Worm (Caenorhabditis elegans) whole organism, L2 larva: Measurements from ENCODE around the gene C46A5.6.

ENCODE experiments used
- C34F6.9 ChIP-seq: fragments of 150-350 bp; optimal IDR thresholded peaks from 2 replicates; lab custom pipeline; 2014; ENCODE audit warnings: missing biosample characterization, missing genetic modification characterization
- F13H6.1 ChIP-seq: sonication (generic microtip); optimal IDR thresholded peaks from 2 replicates; lab custom pipeline; 2016; ENCODE audit warnings: missing genetic modification characterization, missing compliant biosample characterization
- R02D3.7 ChIP-seq: fragments of 150-350 bp; optimal IDR thresholded peaks from 2 replicates; lab custom pipeline; 2014; ENCODE audit warnings: missing biosample characterization, missing genetic modification characterization
- Y55F3AM.14 ChIP-seq: fragments of 200-800 bp; sonication (Bioruptor generic); optimal IDR thresholded peaks from 2 replicates; lab custom pipeline; 2018; ENCODE audit warnings: mild to moderate bottlenecking, missing genetic modification characterization, missing compliant biosample characterization
- ZK546.5 ChIP-seq: sonication (generic microtip); optimal IDR thresholded peaks from 2 replicates; lab custom pipeline; 2017; ENCODE audit warnings: missing biosample characterization, missing genetic modification characterization
- alr-1 ChIP-seq: fragments of 150-350 bp; optimal IDR thresholded peaks from 2 replicates; lab custom pipeline; 2014; ENCODE audit warnings: missing biosample characterization, missing genetic modification characterization
- aly-2 ChIP-seq: fragments of 150-350 bp; optimal IDR thresholded peaks from 2 replicates; lab custom pipeline; 2014; ENCODE audit warnings: missing biosample characterization, missing genetic modification characterization
- ama-1 ChIP-seq: fragments of 150-350 bp; optimal IDR thresholded peaks from 2 replicates; lab custom pipeline; 2018; ENCODE audit warnings: inconsistent platforms
- blmp-1 ChIP-seq: sonication (generic microtip); optimal IDR thresholded peaks from 2 replicates; lab custom pipeline; 2017; ENCODE audit warnings: missing genetic modification characterization, mild to moderate bottlenecking, missing compliant biosample characterization, antibody characterized with exemption, moderate library complexity; ENCODE audit not compliant: insufficient read depth
- ceh-16 ChIP-seq: fragments of 150-350 bp; optimal IDR thresholded peaks from 2 replicates; lab custom pipeline; 2014; ENCODE audit warnings: missing biosample characterization, missing genetic modification characterization
- ceh-82 ChIP-seq: fragments of 150-350 bp; optimal IDR thresholded peaks from 2 replicates; lab custom pipeline; 2014; ENCODE audit warnings: missing biosample characterization, missing genetic modification characterization
- crh-2 ChIP-seq: sonication (generic microtip); optimal IDR thresholded peaks from 2 replicates; lab custom pipeline; 2017; ENCODE audit warnings: missing biosample characterization, missing genetic modification characterization
- dmd-4 ChIP-seq: sonication (generic microtip); optimal IDR thresholded peaks from 2 replicates; lab custom pipeline; 2017; ENCODE audit warnings: missing biosample characterization, missing genetic modification characterization
- egl-27 ChIP-seq: sonication (generic microtip); optimal IDR thresholded peaks from 3 replicates; lab custom pipeline; 2017; ENCODE audit warnings: missing biosample characterization, missing genetic modification reagents, missing genetic modification characterization
- elt-1 ChIP-seq: fragments of 150-350 bp; optimal IDR thresholded peaks from 2 replicates; lab custom pipeline; 2014; ENCODE audit warnings: missing biosample characterization, missing genetic modification characterization
- elt-3 ChIP-seq: sonication (generic microtip); optimal IDR thresholded peaks from 2 replicates; lab custom pipeline; 2017; ENCODE audit warnings: missing biosample characterization, missing genetic modification characterization
- fos-1 ChIP-seq: fragments of 150-350 bp; optimal IDR thresholded peaks from 2 replicates; lab custom pipeline; 2014; ENCODE audit warnings: missing biosample characterization, missing genetic modification characterization
- lin-11 ChIP-seq: fragments of 150-350 bp; sonication (generic microtip); optimal IDR thresholded peaks from 2 replicates; lab custom pipeline; 2014; ENCODE audit warnings: missing biosample characterization, missing genetic modification characterization, inconsistent platforms, mixed read lengths
- lin-13 ChIP-seq: fragments of 150-350 bp; optimal IDR thresholded peaks from 2 replicates; lab custom pipeline; 2014; ENCODE audit warnings: missing biosample characterization, missing genetic modification reagents, missing genetic modification characterization
- lin-39 ChIP-seq: fragments of 150-350 bp; optimal IDR thresholded peaks from 2 replicates; lab custom pipeline; 2014; ENCODE audit warnings: missing biosample characterization, missing genetic modification reagents, missing genetic modification characterization
- lsy-2 ChIP-seq, 2 experiments: fragments of 150-350 bp in 1 of 2; sonication (generic microtip) in 1 of 2; optimal IDR thresholded peaks; 2 replicates each; lab custom pipeline; 2014 to 2017; ENCODE audit warnings: missing biosample characterization in 2 of 2, missing genetic modification characterization in 2 of 2
- mbf-1 ChIP-seq: sonication (generic microtip); optimal IDR thresholded peaks from 2 replicates; lab custom pipeline; 2017; ENCODE audit warnings: missing biosample characterization, missing genetic modification characterization
- mdl-1 ChIP-seq, 2 experiments: fragments of 150-350 bp in 1 of 2; sonication (generic microtip) in 1 of 2; optimal IDR thresholded peaks; 2 replicates each; lab custom pipeline; 2017; ENCODE audit warnings: missing biosample characterization in 2 of 2, missing genetic modification characterization in 2 of 2
- nhr-10 ChIP-seq: sonication (generic microtip); optimal IDR thresholded peaks from 2 replicates; lab custom pipeline; 2017; ENCODE audit warnings: missing biosample characterization, missing genetic modification characterization
- nhr-11 ChIP-seq: fragments of 150-350 bp; optimal IDR thresholded peaks from 2 replicates; lab custom pipeline; 2014; ENCODE audit warnings: missing biosample characterization, missing genetic modification characterization
- nhr-12 ChIP-seq: fragments of 150-350 bp; optimal IDR thresholded peaks from 2 replicates; lab custom pipeline; 2014; ENCODE audit warnings: missing biosample characterization, missing genetic modification characterization
- nhr-129 ChIP-seq: fragments of 150-350 bp; optimal IDR thresholded peaks from 2 replicates; lab custom pipeline; 2014; ENCODE audit warnings: missing biosample characterization, missing genetic modification characterization
- nhr-23 ChIP-seq: fragments of 150-350 bp; optimal IDR thresholded peaks from 2 replicates; lab custom pipeline; 2014; ENCODE audit warnings: missing biosample characterization, missing genetic modification reagents, missing genetic modification characterization
- nhr-237 ChIP-seq: fragments of 150-350 bp; optimal IDR thresholded peaks from 2 replicates; lab custom pipeline; 2014; ENCODE audit warnings: missing biosample characterization, missing genetic modification characterization
- nhr-25 ChIP-seq: fragments of 150-350 bp; sonication (generic microtip); optimal IDR thresholded peaks from 3 replicates; lab custom pipeline; 2014; ENCODE audit warnings: missing biosample characterization, missing genetic modification characterization
- nhr-6 ChIP-seq: fragments of 150-350 bp; optimal IDR thresholded peaks from 2 replicates; lab custom pipeline; 2014; ENCODE audit warnings: missing biosample characterization, missing genetic modification characterization
- peb-1 ChIP-seq: fragments of 150-350 bp; optimal IDR thresholded peaks from 2 replicates; lab custom pipeline; 2014; ENCODE audit warnings: missing biosample characterization, missing genetic modification characterization
- sem-4 ChIP-seq: fragments of 150-350 bp; optimal IDR thresholded peaks from 2 replicates; lab custom pipeline; 2014; ENCODE audit warnings: missing biosample characterization, missing genetic modification reagents, missing genetic modification characterization
- skn-1 ChIP-seq: sonication (generic microtip); optimal IDR thresholded peaks from 2 replicates; lab custom pipeline; 2017; ENCODE audit warnings: missing biosample characterization, missing genetic modification characterization
- sma-9 ChIP-seq, 2 experiments: fragments of 150-350 bp in 1 of 2; sonication (generic microtip) in 1 of 2; optimal IDR thresholded peaks; 2 replicates each; lab custom pipeline; 2014 to 2016; ENCODE audit warnings: missing genetic modification characterization in 2 of 2, mild to moderate bottlenecking in 1 of 2, missing biosample characterization in 1 of 2, missing compliant biosample characterization in 1 of 2, missing genetic modification reagents in 1 of 2, moderate library complexity in 1 of 2
- snpc-4 ChIP-seq: fragments of 150-350 bp; optimal IDR thresholded peaks from 2 replicates; lab custom pipeline; 2014; ENCODE audit warnings: missing biosample characterization, missing genetic modification characterization
- unc-39 ChIP-seq: fragments of 150-350 bp; optimal IDR thresholded peaks from 2 replicates; lab custom pipeline; 2014; ENCODE audit warnings: missing biosample characterization, missing genetic modification characterization
- unc-55 ChIP-seq: fragments of 150-350 bp; sonication (generic microtip); optimal IDR thresholded peaks from 3 replicates; lab custom pipeline; 2014; ENCODE audit warnings: missing biosample characterization, missing genetic modification reagents, missing genetic modification characterization
- zag-1 ChIP-seq: fragments of 150-350 bp; optimal IDR thresholded peaks from 2 replicates; lab custom pipeline; 2014; ENCODE audit warnings: missing biosample characterization, missing genetic modification characterization
- ztf-1 ChIP-seq: fragments of 200-800 bp; sonication (Bioruptor generic); conservative IDR thresholded peaks from 2 replicates; pipeline ENCODE4 v1.3.6; 2022; ENCODE audit warnings: missing genetic modification characterization, missing compliant biosample characterization
- ztf-11 ChIP-seq: sonication (generic microtip); optimal IDR thresholded peaks from 2 replicates; lab custom pipeline; 2017; ENCODE audit warnings: missing biosample characterization, missing genetic modification characterization
- ztf-4 ChIP-seq: fragments of 150-350 bp; optimal IDR thresholded peaks from 2 replicates; lab custom pipeline; 2014; ENCODE audit warnings: missing biosample characterization, missing genetic modification characterization

C46A5.6 gene

DNA sequence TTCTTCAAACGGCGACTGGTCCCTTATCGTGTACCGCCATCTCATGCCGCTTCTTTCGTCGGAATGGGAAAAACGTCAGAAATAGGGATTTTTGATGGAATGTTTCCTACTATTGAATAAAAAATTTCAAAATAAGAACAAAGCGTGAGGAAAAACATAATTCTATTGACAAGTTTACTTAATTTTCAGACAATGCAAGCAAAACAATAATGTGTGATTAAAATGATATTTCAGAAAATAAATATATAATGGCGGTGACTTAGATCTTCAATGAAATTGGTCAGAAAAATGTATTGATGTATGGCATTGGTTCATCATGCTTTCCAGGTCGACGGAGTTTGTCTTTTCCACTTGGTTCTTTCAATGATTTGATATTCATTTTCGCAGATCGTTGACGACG lies 31.1 kb upstream of the C46A5.6 start, which contains the start of gene ntp-1:
ntp-1 (minus strand) TSS at position 101 of the 400 bp plus-strand sequence.
- TF ChIP-seq nhr-23 (tag; lab: Kevin White, UChicago), result no peak
- TF ChIP-seq egl-27 (tag; lab: Kevin White, UChicago), result no peak
- no peak for TF ChIP-seq nhr-12 (tag; lab: Kevin White, UChicago)
- TF ChIP-seq skn-1, result no peak
- no peak for TF ChIP-seq dmd-4
- TF ChIP-seq ZK546.5, result no peak
- no peak for TF ChIP-seq aly-2 (tag; lab: Kevin White, UChicago)
- TF ChIP-seq R02D3.7 (tag; lab: Kevin White, UChicago), result no peak
- no peak for TF ChIP-seq mbf-1 (tag; lab: Kevin White, UChicago)
- no peak for TF ChIP-seq unc-55 (GFP tag; lab: Kevin White, UChicago)

ce11 chrIV:7791821-7792446 lies 28.3 kb upstream of the C46A5.6 start, which contains the start of gene C33H5.13:
Gene C33H5.13, minus strand, starts transcription at chrIV:7792263.
- TF ChIP-seq aly-2 (tag; lab: Kevin White, UChicago), result no peak
- no peak for TF ChIP-seq lin-13
- no peak for TF ChIP-seq elt-3 (tag; lab: Kevin White, UChicago)
- TF ChIP-seq egl-27 (tag; lab: Kevin White, UChicago), result no peak
- TF ChIP-seq nhr-23 (tag; lab: Kevin White, UChicago), result no peak
- no peak for TF ChIP-seq ztf-1 (GFP tag; lab: Robert Waterston, UW)
- no peak for TF ChIP-seq nhr-12 (tag; lab: Kevin White, UChicago)
- TF ChIP-seq nhr-10 (tag; lab: Kevin White, UChicago), result no peak
- no peak for TF ChIP-seq Y55F3AM.14 (GFP tag; lab: Kevin White, UChicago)
- TF ChIP-seq sem-4 (tag; lab: Kevin White, UChicago), result no peak
- no peak for TF ChIP-seq R02D3.7 (tag; lab: Kevin White, UChicago)
- TF ChIP-seq zag-1 (tag; lab: Kevin White, UChicago), result no peak
- TF ChIP-seq snpc-4 (tag; lab: Kevin White, UChicago), result no peak
- no peak for TF ChIP-seq mdl-1 (tag; optimal IDR thresholded peaks at IDR 0.05; lab: Kevin White, UChicago)
- peak; percentile 7 for TF ChIP-seq nhr-129
- no peak for TF ChIP-seq nhr-237 (tag; lab: Kevin White, UChicago)
- no peak for TF ChIP-seq alr-1 (tag; lab: Kevin White, UChicago)
- no peak for TF ChIP-seq unc-55 (GFP tag; lab: Kevin White, UChicago)
- TF ChIP-seq nhr-11 (tag; lab: Kevin White, UChicago), result no peak
- no peak for TF ChIP-seq nhr-6 (tag; lab: Kevin White, UChicago)
- TF ChIP-seq sma-9 (GFP tag; optimal IDR thresholded peaks at IDR 0.05; lab: Kevin White, UChicago), result peak; percentile 13
- TF ChIP-seq sma-9 (tag; optimal IDR thresholded peaks at IDR 0.05; lab: Kevin White, UChicago), result no peak
- no peak for TF ChIP-seq F13H6.1 (tag; lab: Kevin White, UChicago)
- peak; percentile 97 for TF ChIP-seq fos-1 (tag; lab: Kevin White, UChicago)
- TF ChIP-seq skn-1, result peak; percentile 35
- peak; percentile 32 for TF ChIP-seq crh-2 (tag; lab: Kevin White, UChicago)
- TF ChIP-seq, all 48 proteins: peak for 5

DNA sequence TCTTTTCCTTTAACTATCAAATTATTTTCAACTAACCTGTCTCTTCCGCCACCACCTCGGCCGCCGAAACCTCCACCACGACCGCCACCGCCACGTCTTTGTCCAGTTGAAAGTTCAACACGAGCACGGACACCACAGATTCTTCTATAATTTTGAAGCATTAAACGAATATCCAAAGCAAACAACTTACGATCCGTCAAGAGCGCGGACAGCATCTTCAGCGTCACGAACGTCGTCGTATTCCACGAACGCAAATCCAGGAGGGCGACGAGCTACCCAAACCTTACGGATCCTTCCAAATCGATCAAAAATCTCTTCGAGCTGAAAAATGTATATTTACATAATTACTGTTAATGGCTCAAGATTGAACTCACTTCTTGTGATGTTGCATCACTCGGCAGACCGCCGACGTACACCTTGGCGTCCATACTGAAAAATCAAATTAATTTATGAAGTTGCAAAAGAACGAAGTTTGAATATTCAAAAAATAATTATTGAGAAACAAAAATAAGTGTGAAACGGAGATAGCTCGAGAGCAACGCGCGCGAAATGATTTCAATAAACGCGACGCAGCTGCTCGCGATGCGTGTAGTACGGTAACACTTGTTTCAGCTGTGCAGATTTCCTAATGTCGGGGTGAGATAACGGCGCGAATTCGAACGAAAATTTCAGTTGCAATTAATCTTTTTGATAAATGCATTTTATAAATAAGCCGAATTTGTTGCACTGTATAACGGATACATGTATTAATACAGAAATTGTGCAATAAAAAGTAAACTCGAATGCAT lies 27.3 kb upstream of the C46A5.6 start, which contains the start of gene rsp-6:
rsp-6 (minus strand) TSS at position 429 of the 788 bp plus-strand sequence.
- TF ChIP-seq zag-1 (tag; lab: Kevin White, UChicago), result peak; percentile 36
- no peak for TF ChIP-seq peb-1 (tag; lab: Kevin White, UChicago)
- no peak for TF ChIP-seq nhr-10 (tag; lab: Kevin White, UChicago)
- peak; percentile 59 for TF ChIP-seq ceh-82 (tag; lab: Kevin White, UChicago)
- TF ChIP-seq nhr-237 (tag; lab: Kevin White, UChicago), result no peak
- TF ChIP-seq unc-39 (tag; lab: Kevin White, UChicago), result no peak
- TF ChIP-seq nhr-6 (tag; lab: Kevin White, UChicago), result peak; percentile 64
- TF ChIP-seq egl-27 (tag; lab: Kevin White, UChicago), result peak; percentile 18
- TF ChIP-seq dmd-4, result no peak
- TF ChIP-seq skn-1, result peak; percentile 66
- TF ChIP-seq sma-9 (GFP tag; optimal IDR thresholded peaks at IDR 0.05; lab: Kevin White, UChicago), result peak; percentile 74
- no peak for TF ChIP-seq sma-9 (tag; optimal IDR thresholded peaks at IDR 0.05; lab: Kevin White, UChicago)
- no peak for TF ChIP-seq ztf-1 (GFP tag; lab: Robert Waterston, UW)
- peak; percentile 66 for TF ChIP-seq ZK546.5
- peak; percentile 71 for TF ChIP-seq snpc-4 (tag; lab: Kevin White, UChicago)
- no peak for TF ChIP-seq mbf-1 (tag; lab: Kevin White, UChicago)
- TF ChIP-seq unc-55 (GFP tag; lab: Kevin White, UChicago), result peak; percentile 97
- peak; percentile 93 for TF ChIP-seq lin-13
- TF ChIP-seq nhr-129, result peak; percentile 95
- TF ChIP-seq sem-4 (tag; lab: Kevin White, UChicago), result peak; percentile 48
- peak; percentile 65 for TF ChIP-seq ceh-16
- TF ChIP-seq ztf-4, result peak; percentile 86
- TF ChIP-seq lsy-2 (tag; optimal IDR thresholded peaks at IDR 0.05; lab: Kevin White, UChicago), result peak; percentile 96 to 99
- TF ChIP-seq nhr-23 (tag; lab: Kevin White, UChicago), result no peak
- peak; percentile 4 for TF ChIP-seq R02D3.7 (tag; lab: Kevin White, UChicago)
- peak; percentile 14 for TF ChIP-seq blmp-1 (tag; lab: Kevin White, UChicago)
- peak; percentile 90 for TF ChIP-seq C34F6.9 (tag; lab: Kevin White, UChicago)
- no peak for TF ChIP-seq nhr-11 (tag; lab: Kevin White, UChicago)
- peak; percentile 94 for TF ChIP-seq lin-11
- peak; percentile 55 for TF ChIP-seq lin-39
- TF ChIP-seq elt-1 (tag; lab: Kevin White, UChicago), result no peak
- TF ChIP-seq ama-1 (lab: Kevin White, UChicago), result peak; percentile 67
- peak; percentile 80 for TF ChIP-seq alr-1 (tag; lab: Kevin White, UChicago)
- peak; percentile 71 for TF ChIP-seq nhr-25 (tag; lab: Kevin White, UChicago)
- TF ChIP-seq ztf-11 (tag; lab: Kevin White, UChicago), result no peak
